Worm (Caenorhabditis elegans): ENCODE data around the gene F38B6.8.

DNA sequence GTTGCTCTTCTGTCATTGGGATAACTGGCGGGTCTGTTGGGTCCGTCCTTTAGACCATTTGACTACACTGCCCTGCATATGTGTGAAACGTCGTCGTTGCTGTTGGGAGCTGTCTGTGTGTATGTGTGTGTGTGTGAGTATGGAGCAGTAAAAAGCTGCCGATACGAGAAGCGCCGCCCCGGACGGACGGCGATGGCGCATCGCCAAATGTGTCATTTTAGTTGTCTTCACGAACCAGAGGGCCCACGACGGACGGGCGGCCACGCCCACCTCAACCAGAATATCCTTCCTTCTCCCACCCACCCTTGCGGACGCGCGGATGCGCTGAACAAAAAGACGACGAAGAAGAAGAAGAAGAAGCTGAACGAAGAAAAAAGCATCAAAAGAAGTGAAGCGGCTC is 19.7 kb upstream of the F38B6.8 start, which contains the start of gene acr-2:
- no peak for TF ChIP-seq nhr-12 (tag; optimal IDR thresholded peaks at IDR 0.05)
- no peak for TF ChIP-seq sptf-1 (tag; optimal IDR thresholded peaks at IDR 0.05)
- no peak for TF ChIP-seq fkh-4 (tag; optimal IDR thresholded peaks at IDR 0.05; ENCODE audit: borderline replicate concordance)
- TF ChIP-seq tlp-1 (tag; optimal IDR thresholded peaks at IDR 0.05), result no peak
- TF ChIP-seq nhr-90 (tag; optimal IDR thresholded peaks at IDR 0.05; ENCODE audit: poor library complexity), result no peak
- no peak for TF ChIP-seq unc-62 (GFP tag; optimal IDR thresholded peaks at IDR 0.05)
